Worm (Caenorhabditis elegans) whole organism, L4/young adult: ENCODE results near the gene ver-4.

ENCODE experiments used
- dao-5 ChIP-seq: sonication (generic microtip); optimal IDR thresholded peaks from 2 replicates; lab custom pipeline; 2016; ENCODE audit warnings: missing genotype, missing genetic modification characterization, moderate library complexity, missing compliant biosample characterization
- him-1 ChIP-seq: sonication (generic microtip); optimal IDR thresholded peaks from 2 replicates; lab custom pipeline; 2016; ENCODE audit warnings: missing genotype, missing genetic modification reagents, missing genetic modification characterization, missing compliant biosample characterization

- TF ChIP-seq him-1 (tag; lab: Kevin White, UChicago) = no peak
- no peak for TF ChIP-seq dao-5 (tag; lab: Kevin White, UChicago)
Measured at ce11 chrX:11035563-11035962, 53.4 kb downstream of the ver-4 start.
